Worm (Caenorhabditis elegans): ENCODE data around the gene srh-207.
"Not testable (repeated sequence)": the region's sequence is repeated elsewhere in the genome, so short reads cannot be mapped to it uniquely, and the experiment has no call there.

srh-207 gene

DNA sequence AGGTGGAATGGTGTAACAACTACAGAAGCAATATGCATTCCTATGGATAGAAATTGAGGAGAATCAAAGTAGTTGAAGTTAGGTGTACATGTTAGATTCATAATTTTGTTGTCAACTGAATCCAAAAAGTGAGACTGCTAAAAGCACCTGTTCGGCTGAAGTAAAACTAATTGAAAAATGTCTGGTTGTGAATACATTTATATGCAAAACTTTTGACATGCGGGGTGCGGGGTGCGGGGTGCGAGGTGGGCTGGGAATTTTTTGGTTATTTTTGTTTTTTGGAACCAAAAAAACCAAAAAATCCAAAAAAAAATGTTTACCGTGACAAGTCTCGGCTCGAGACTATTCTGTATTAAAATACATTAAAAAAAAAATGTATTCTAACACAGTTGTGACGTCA is at the start of gene srh-207:
srh-207 (minus strand) TSS at position 101 of the 400 bp plus-strand sequence.
- TF ChIP-seq unc-39 (tag; optimal IDR thresholded peaks at IDR 0.05) (no peak), nhr-25 (tag; optimal IDR thresholded peaks at IDR 0.05) (no peak), lin-39 (tag; optimal IDR thresholded peaks at IDR 0.05) (no peak), nhr-43 (tag; optimal IDR thresholded peaks at IDR 0.05; ENCODE audit: poor library complexity, severe bottlenecking) (no peak), fkh-10 (GFP tag; optimal IDR thresholded peaks at IDR 0.05) (no peak), lin-15B (tag; optimal IDR thresholded peaks at IDR 0.05) (no peak), aly-2 (tag; optimal IDR thresholded peaks at IDR 0.05) (no peak), fkh-2 (tag; optimal IDR thresholded peaks at IDR 0.05) (no peak), R02D3.7 (tag; optimal IDR thresholded peaks at IDR 0.05) (no peak), ceh-28 (tag; optimal IDR thresholded peaks at IDR 0.05) (no peak), nhr-77 (tag; optimal IDR thresholded peaks at IDR 0.05) (no peak), nfya-1 (tag; optimal IDR thresholded peaks at IDR 0.05; ENCODE audit: insufficient read depth) (no peak), ztf-11 (tag; optimal IDR thresholded peaks at IDR 0.05) (no peak), skn-1 (tag; optimal IDR thresholded peaks at IDR 0.05) (no peak), nhr-76 (tag; optimal IDR thresholded peaks at IDR 0.05) (no peak), nhr-11 (tag; optimal IDR thresholded peaks at IDR 0.05) (no peak)

- no peak for TF ChIP-seq aly-2 (tag; optimal IDR thresholded peaks at IDR 0.05)
- no peak for TF ChIP-seq unc-39 (tag; optimal IDR thresholded peaks at IDR 0.05)
- TF ChIP-seq tbx-2 (tag; optimal IDR thresholded peaks at IDR 0.05) = no peak
- no peak for TF ChIP-seq mdl-1 (tag; optimal IDR thresholded peaks at IDR 0.05)
- TF ChIP-seq egl-5 (tag; optimal IDR thresholded peaks at IDR 0.05) = no peak
- TF ChIP-seq nhr-23 (tag; optimal IDR thresholded peaks at IDR 0.05) = no peak
- no peak for TF ChIP-seq ama-1 (optimal IDR thresholded peaks at IDR 0.05)
These were observed 46.5 kb upstream of the srh-207 start, which contains the start of gene ZK228.10 for ce11 chrV:18456574-18456973. ZK228.10 (plus strand) TSS chrV:18456874.

DNA sequence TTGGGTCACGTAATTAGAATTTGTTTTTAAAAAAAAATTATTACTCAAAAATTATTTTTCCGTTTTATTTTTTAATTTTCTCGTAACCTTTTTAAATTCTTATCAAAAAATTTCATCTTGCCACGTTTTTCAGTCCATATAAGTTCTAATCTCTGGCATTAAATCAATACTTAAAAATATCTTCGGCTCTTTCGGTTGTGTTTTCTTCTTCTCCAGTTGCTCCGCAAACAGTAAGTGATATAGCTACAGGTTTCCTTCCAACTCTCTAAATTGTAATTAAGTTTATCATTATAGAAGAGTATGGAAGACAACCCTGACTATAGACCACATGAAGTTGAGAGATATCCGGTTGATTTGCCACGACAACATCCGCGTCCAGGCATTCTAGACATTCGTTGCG is 34.1 kb upstream of the srh-207 start, which contains the start of gene ZK228.1:
ZK228.1 (plus strand) TSS at position 301 of the 400 bp plus-strand sequence.
- TF ChIP-seq elt-3 (tag; optimal IDR thresholded peaks at IDR 0.05) (no peak), fos-1 (tag; optimal IDR thresholded peaks at IDR 0.05) (no peak), egl-5 (tag; optimal IDR thresholded peaks at IDR 0.05) (no peak), skn-1 (tag; optimal IDR thresholded peaks at IDR 0.05) (no peak), ama-1 (optimal IDR thresholded peaks at IDR 0.05) (no peak), unc-39 (tag; optimal IDR thresholded peaks at IDR 0.05) (no peak), pqm-1 (tag; optimal IDR thresholded peaks at IDR 0.05) (no peak), nhr-12 (tag; optimal IDR thresholded peaks at IDR 0.05) (no peak), nhr-67 (tag; optimal IDR thresholded peaks at IDR 0.05) (no peak), ztf-4 (tag; optimal IDR thresholded peaks at IDR 0.05) (no peak), nfya-1 (tag; optimal IDR thresholded peaks at IDR 0.05; ENCODE audit: insufficient read depth) (no peak), tbx-2 (tag; optimal IDR thresholded peaks at IDR 0.05) (no peak), nhr-11 (tag; optimal IDR thresholded peaks at IDR 0.05) (no peak), lsy-12 (tag; optimal IDR thresholded peaks at IDR 0.05) (no peak), jun-1 (tag; optimal IDR thresholded peaks at IDR 0.05) (no peak), mml-1 (tag; optimal IDR thresholded peaks at IDR 0.05) (no peak)

ce11 chrV:18439469-18439868 is 29.4 kb upstream of the srh-207 start, which contains the start of gene ZK262.9:
ZK262.9 (plus strand) TSS chrV:18439769.
- not testable (repeated sequence) for TF ChIP-seq egl-27, lin-15B, ZK546.5 (tag; optimal IDR thresholded peaks at IDR 0.05)

DNA sequence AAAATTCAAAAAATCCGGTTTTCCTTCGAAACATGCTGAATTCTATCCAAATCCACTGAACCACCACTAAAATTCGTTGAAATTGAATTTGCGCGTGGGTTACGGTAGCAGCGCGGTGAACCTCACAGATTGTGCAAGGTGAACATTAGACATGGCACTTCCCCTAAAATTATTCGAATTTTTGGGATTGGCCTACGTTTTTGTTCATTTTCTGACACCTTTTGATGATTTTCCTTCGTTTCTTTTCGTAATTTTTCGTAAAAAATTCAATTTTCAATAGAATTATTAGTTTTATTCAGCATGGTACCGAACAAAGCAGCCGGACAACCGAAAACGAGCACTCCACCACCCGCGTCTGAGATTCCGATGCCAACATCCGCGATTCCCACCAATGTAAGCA is 28.0 kb upstream of the srh-207 start, which contains the start of gene ZK262.8:
ZK262.8 (plus strand) TSS at position 301 of the 400 bp plus-strand sequence.
- no peak for TF ChIP-seq zag-1 (tag; optimal IDR thresholded peaks at IDR 0.05)
- TF ChIP-seq mml-1 (tag; optimal IDR thresholded peaks at IDR 0.05) = no peak
- no peak for TF ChIP-seq nhr-77 (tag; optimal IDR thresholded peaks at IDR 0.05)
- TF ChIP-seq snpc-4 (tag; optimal IDR thresholded peaks at IDR 0.05) = no peak
- TF ChIP-seq unc-62 (GFP tag; optimal IDR thresholded peaks at IDR 0.05) = no peak
- TF ChIP-seq lin-15B (tag; optimal IDR thresholded peaks at IDR 0.05) = no peak
- no peak for TF ChIP-seq ama-1 (optimal IDR thresholded peaks at IDR 0.05)
- TF ChIP-seq nhr-23 (tag; optimal IDR thresholded peaks at IDR 0.05) = no peak
- TF ChIP-seq ztf-4 (tag; optimal IDR thresholded peaks at IDR 0.05) = no peak
- TF ChIP-seq nhr-237 (tag; optimal IDR thresholded peaks at IDR 0.05) = no peak
- no peak for TF ChIP-seq ceh-9 (tag; optimal IDR thresholded peaks at IDR 0.05)
- no peak for TF ChIP-seq nhr-12 (tag; optimal IDR thresholded peaks at IDR 0.05)

All from whole organism, L3 larva.